Worm (Caenorhabditis elegans) whole organism, midembryonic: ENCODE measurements around the gene K12H6.10.
A peak's percentile ranks its signal among the peaks of the same experiment; 100 is the strongest.

Source experiments
- T22C8.4 ChIP-seq: fragments of 200-800 bp; sonication (Bioruptor generic); IDR thresholded peaks from 2 replicates; pipeline ENCODE4 v1.3.6; 2022; ENCODE audit warnings: missing genetic modification characterization, missing compliant biosample characterization
- cog-1 ChIP-seq: sonication (generic microtip); optimal IDR thresholded peaks from 2 replicates; lab custom pipeline; 2016; ENCODE audit warnings: missing genetic modification characterization, missing compliant biosample characterization
- flt-1 ChIP-seq: fragments of 200-800 bp; sonication (Bioruptor generic); IDR thresholded peaks from 2 replicates; pipeline ENCODE4 v1.3.6; 2022; ENCODE audit warnings: missing genetic modification characterization, missing compliant biosample characterization
- klf-2 ChIP-seq: fragments of 200-800 bp; sonication (Bioruptor generic); conservative IDR thresholded peaks from 2 replicates; pipeline ENCODE4 v1.3.6; 2022; ENCODE audit warnings: missing genetic modification reagents, missing genetic modification characterization, missing compliant biosample characterization
- med-1 ChIP-seq: sonication (generic microtip); optimal IDR thresholded peaks from 2 replicates; lab custom pipeline; 2017; ENCODE audit warnings: missing genetic modification characterization, mild to moderate bottlenecking, missing compliant biosample characterization, antibody characterized with exemption, missing genetic modification reagents; ENCODE audit not compliant: insufficient read depth
- ref-1 ChIP-seq: fragments of 200-800 bp; sonication (Bioruptor generic); conservative IDR thresholded peaks from 2 replicates; pipeline ENCODE4 v1.3.6; 2022; ENCODE audit warnings: missing genetic modification reagents, missing genetic modification characterization, missing compliant biosample characterization
- tab-1 ChIP-seq: fragments of 200-800 bp; sonication (Bioruptor generic); IDR thresholded peaks from 2 replicates; pipeline ENCODE4 v1.3.6; 2022; ENCODE audit warnings: missing genetic modification characterization, missing compliant biosample characterization
- ztf-23 ChIP-seq: fragments of 200-800 bp; sonication (Bioruptor generic); IDR thresholded peaks from 2 replicates; pipeline ENCODE4 v1.3.6; 2022; ENCODE audit warnings: missing genetic modification reagents, missing genetic modification characterization, missing compliant biosample characterization
- ztf-29 ChIP-seq: fragments of 200-800 bp; sonication (Bioruptor generic); IDR thresholded peaks from 2 replicates; pipeline ENCODE4 v1.3.6; 2022; ENCODE audit warnings: missing genetic modification reagents, missing genetic modification characterization, missing compliant biosample characterization

Gene K12H6.10

DNA sequence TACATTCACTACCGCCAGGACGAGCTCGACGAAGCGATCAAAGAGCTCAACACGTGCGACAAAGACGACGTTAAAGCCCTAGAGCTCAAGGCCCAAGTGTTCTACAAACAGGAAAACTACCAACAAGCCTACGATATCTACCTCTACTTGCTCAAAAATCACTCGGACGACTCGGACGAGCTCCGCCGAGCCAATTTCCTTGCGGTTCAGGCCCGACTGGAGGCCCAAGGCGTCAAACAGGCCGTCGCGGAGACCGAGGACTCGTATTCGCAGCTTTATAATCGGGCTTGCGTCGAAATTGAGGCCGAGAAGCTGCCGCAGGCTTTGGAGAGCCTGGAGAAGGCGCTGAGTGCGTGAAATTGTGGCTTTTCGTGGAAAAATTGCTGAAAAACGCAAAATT, 34.8 kb upstream of the K12H6.10 start:
- TF ChIP-seq ref-1 (GFP tag; lab: Robert Waterston, UW) (no peak), tab-1 (GFP tag; lab: Robert Waterston, UW) (no peak), T22C8.4 (GFP tag; lab: Robert Waterston, UW) (no peak), ztf-23 (GFP tag; lab: Robert Waterston, UW) (no peak), med-1 (no peak), klf-2 (GFP tag; lab: Robert Waterston, UW) (no peak), flt-1 (GFP tag; lab: Robert Waterston, UW) (no peak), cog-1 (tag; lab: Kevin White, UChicago) (no peak), ztf-29 (GFP tag; lab: Robert Waterston, UW) (no peak)

- TF ChIP-seq ztf-23 (GFP tag; lab: Robert Waterston, UW) (no peak), T22C8.4 (GFP tag; lab: Robert Waterston, UW) (no peak), cog-1 (tag; lab: Kevin White, UChicago) (no peak), tab-1 (GFP tag; lab: Robert Waterston, UW) (no peak), flt-1 (GFP tag; lab: Robert Waterston, UW) (no peak), ref-1 (GFP tag; lab: Robert Waterston, UW) (no peak), med-1 (no peak), klf-2 (GFP tag; lab: Robert Waterston, UW) (no peak), ztf-29 (GFP tag; lab: Robert Waterston, UW) (no peak)
These were observed 31.0 kb upstream of the K12H6.10 start for ce11 chrII:2791693-2792092.

DNA sequence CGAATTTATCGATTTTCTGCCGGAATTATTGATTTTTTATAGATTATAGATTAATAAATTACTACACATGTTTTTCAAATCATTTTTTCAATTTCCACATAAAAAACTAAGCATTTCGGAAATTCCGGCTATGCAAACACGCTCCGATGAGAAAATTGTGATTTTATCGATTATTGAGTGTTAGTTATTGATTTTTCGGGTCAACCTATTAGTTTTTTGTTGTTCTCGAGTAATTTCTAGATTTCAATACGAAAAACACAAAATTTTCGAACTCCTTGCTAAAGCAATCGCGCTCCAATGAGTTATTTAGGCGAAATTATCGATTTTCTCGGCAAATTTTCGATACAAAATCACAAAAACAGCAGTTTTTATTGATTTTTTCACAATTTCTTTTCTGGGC, 27.3 kb upstream of the K12H6.10 start:
- no peak for TF ChIP-seq flt-1 (GFP tag; lab: Robert Waterston, UW)
- no peak for TF ChIP-seq ztf-23 (GFP tag; lab: Robert Waterston, UW)
- no peak for TF ChIP-seq tab-1 (GFP tag; lab: Robert Waterston, UW)
- TF ChIP-seq klf-2 (GFP tag; lab: Robert Waterston, UW), result no peak
- no peak for TF ChIP-seq T22C8.4 (GFP tag; lab: Robert Waterston, UW)
- TF ChIP-seq ref-1 (GFP tag; lab: Robert Waterston, UW), result no peak
- no peak for TF ChIP-seq ztf-29 (GFP tag; lab: Robert Waterston, UW)
- TF ChIP-seq med-1, result no peak
- TF ChIP-seq cog-1 (tag; lab: Kevin White, UChicago), result no peak

ce11 chrII:2796431-2796830, 26.2 kb upstream of the K12H6.10 start:
- TF ChIP-seq ztf-29 (GFP tag; lab: Robert Waterston, UW) (no peak), tab-1 (GFP tag; lab: Robert Waterston, UW) (no peak), ztf-23 (GFP tag; lab: Robert Waterston, UW) (no peak), T22C8.4 (GFP tag; lab: Robert Waterston, UW) (no peak), cog-1 (tag; lab: Kevin White, UChicago) (no peak), med-1 (no peak), klf-2 (GFP tag; lab: Robert Waterston, UW) (no peak), flt-1 (GFP tag; lab: Robert Waterston, UW) (no peak), ref-1 (GFP tag; lab: Robert Waterston, UW) (no peak)

DNA sequence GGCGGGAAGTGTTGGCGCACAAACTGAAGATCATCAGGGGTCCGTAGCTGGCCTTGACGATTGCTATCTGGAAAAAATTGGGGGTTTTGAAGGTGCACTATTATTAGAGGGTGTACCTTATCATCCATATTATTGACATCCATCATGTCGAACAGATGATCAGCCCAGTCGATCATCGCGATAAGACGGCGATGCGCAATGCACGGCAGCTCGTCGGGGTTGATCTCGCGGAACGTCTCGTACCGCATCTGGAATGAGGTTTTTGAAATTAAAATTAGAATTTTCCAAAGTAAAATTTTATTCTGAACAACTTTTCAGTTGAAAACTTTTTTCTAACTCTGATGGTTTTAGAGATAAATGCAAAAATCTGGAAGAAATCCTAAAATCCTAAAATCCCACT, 24.7 kb upstream of the K12H6.10 start:
- TF ChIP-seq cog-1 (tag; lab: Kevin White, UChicago), result no peak
- TF ChIP-seq klf-2 (GFP tag; lab: Robert Waterston, UW), result no peak
- TF ChIP-seq flt-1 (GFP tag; lab: Robert Waterston, UW), result no peak
- no peak for TF ChIP-seq T22C8.4 (GFP tag; lab: Robert Waterston, UW)
- no peak for TF ChIP-seq tab-1 (GFP tag; lab: Robert Waterston, UW)
- no peak for TF ChIP-seq ref-1 (GFP tag; lab: Robert Waterston, UW)
- no peak for TF ChIP-seq med-1

DNA sequence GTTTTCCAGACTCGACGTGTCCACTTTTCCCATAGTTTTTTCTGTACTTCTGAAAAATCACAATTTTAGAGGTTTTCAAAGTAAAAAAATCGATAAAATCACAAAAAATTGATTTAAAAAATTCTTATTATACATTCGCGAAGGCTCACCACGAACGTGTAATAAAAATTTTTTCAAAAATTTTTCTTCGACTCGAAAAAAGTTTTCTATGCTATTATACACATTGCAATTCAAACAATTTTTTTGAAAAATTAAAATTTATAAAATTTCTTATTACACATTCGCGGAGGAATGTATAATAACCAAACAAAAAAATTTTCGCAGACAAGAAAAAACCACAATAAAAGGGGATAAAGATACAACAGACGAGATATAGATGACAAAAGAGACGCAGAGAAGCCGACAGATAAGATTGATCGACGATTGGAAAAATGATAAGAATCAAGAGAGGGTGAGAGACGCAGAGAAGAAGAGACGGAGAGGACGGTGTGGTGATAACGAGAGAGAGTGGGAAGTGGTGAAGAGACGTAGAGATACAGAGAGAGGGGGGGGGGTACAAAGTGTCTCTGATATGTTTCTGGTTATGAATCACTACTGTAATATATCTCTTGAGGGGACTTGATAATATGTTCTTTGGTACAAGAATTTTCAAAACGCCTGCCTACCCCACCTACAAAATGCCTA, 22.0 kb upstream of the K12H6.10 start, which contains the start of gene nhr-119:
Gene nhr-119, minus strand, starts transcription at position 51 of the 684 bp plus-strand sequence.
- TF ChIP-seq cog-1 (tag; lab: Kevin White, UChicago) (peak; percentile 10), flt-1 (GFP tag; lab: Robert Waterston, UW) (no peak)

DNA sequence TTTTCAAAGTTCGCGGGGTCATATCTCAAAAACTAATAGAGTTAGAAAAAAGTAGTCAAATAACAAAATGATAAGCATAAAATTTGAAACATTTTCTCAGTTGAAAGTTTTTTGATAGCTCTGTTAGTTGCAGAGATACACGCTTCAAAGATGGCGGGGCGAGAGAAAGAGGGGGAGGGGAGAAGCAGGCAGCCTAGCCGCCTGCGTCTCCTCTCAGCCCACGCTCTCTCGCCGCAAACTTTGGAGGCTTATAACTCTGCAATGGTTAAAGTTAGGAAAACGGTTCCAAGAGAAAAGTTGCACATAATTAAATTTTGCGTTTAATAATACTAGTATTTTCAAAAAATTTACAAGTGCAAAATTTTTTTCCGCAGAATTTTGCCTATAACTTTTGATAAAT, 20.9 kb upstream of the K12H6.10 start:
- TF ChIP-seq ztf-29 (GFP tag; lab: Robert Waterston, UW) (no peak), med-1 (no peak), klf-2 (GFP tag; lab: Robert Waterston, UW) (no peak), T22C8.4 (GFP tag; lab: Robert Waterston, UW) (no peak), flt-1 (GFP tag; lab: Robert Waterston, UW) (no peak)

DNA sequence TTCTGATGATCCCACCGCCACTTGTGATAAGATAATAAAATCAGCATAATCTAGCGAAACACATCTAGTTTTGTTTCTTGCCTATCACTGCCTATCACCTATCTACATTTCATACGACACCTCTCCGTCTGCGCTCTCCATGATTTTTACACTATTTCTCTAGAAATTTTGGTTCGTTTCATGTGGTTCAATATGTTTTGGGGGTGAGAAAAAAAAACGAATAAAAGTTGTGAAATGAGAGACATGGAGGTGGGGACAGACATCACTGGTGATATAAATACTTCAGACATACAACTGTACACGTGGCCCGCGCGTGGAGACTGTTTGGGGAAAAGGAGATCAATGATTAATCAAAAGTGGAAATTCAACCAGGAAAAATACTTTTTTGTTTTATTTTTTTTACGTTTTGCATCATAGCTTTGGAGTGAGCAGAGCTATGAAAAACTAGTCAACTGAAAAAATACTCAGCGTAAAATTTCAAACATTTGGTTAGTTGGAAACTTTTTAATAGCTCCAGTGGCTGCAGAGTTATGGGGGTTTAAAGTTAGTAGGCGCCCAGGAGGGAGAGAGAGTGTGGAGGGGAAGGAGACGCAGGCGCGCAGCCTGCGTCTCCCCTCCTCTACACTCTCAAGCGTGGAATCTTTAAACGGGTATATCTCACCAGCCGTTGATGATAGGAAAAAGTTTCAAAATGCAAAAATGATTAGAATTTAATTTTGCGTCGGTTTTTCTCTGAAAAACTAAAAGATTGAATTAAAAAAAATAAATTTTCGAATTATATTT, 19.7 kb upstream of the K12H6.10 start:
- TF ChIP-seq T22C8.4 (GFP tag; lab: Robert Waterston, UW), result no peak
- no peak for TF ChIP-seq klf-2 (GFP tag; lab: Robert Waterston, UW)
- no peak for TF ChIP-seq ztf-23 (GFP tag; lab: Robert Waterston, UW)
- no peak for TF ChIP-seq tab-1 (GFP tag; lab: Robert Waterston, UW)
- TF ChIP-seq med-1, result no peak
- no peak for TF ChIP-seq ztf-29 (GFP tag; lab: Robert Waterston, UW)
- TF ChIP-seq ref-1 (GFP tag; lab: Robert Waterston, UW), result no peak
- no peak for TF ChIP-seq cog-1 (tag; lab: Kevin White, UChicago)
- TF ChIP-seq flt-1 (GFP tag; lab: Robert Waterston, UW), result no peak

DNA sequence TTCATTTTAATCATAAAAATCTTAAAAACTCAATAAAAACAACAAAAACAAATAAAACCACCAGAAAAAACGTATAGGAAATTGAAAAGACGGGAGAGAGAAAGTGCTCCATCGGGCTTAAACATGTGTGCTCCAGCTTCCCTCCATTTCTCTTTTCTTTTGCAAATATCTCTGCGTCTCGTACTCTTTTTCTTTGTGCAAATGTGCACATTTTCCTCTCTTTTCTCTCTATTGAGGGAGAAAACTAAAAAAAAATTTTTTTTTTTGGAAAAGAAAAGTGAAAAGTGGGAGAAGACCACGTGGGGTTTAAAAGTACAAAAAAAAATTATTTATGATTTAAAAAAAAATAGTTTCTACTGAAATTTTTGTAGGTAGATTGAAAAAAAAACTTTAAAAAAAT, 18.4 kb upstream of the K12H6.10 start:
- TF ChIP-seq T22C8.4 (GFP tag; lab: Robert Waterston, UW), result no peak
- no peak for TF ChIP-seq med-1
- TF ChIP-seq ztf-23 (GFP tag; lab: Robert Waterston, UW), result no peak
- TF ChIP-seq ztf-29 (GFP tag; lab: Robert Waterston, UW), result no peak
- no peak for TF ChIP-seq cog-1 (tag; lab: Kevin White, UChicago)
- TF ChIP-seq klf-2 (GFP tag; lab: Robert Waterston, UW), result no peak
- no peak for TF ChIP-seq tab-1 (GFP tag; lab: Robert Waterston, UW)
- TF ChIP-seq flt-1 (GFP tag; lab: Robert Waterston, UW), result no peak
- no peak for TF ChIP-seq ref-1 (GFP tag; lab: Robert Waterston, UW)
